Worm (Caenorhabditis elegans) whole organism, L4 larva: ENCODE results near the gene skr-16.

Experiments used
- F44E2.7 ChIP-seq: fragments of 200-800 bp; sonication (Bioruptor generic); IDR thresholded peaks from 2 replicates; pipeline ENCODE4 v2.1.2; 2022; ENCODE audit warnings: missing genetic modification characterization, missing compliant biosample characterization
- T20F7.1 ChIP-seq: fragments of 200-800 bp; sonication (Bioruptor generic); optimal IDR thresholded peaks from 2 replicates; lab custom pipeline; 2018; ENCODE audit warnings: mild to moderate bottlenecking, missing genetic modification characterization, missing compliant biosample characterization
- Y105C5A.15 ChIP-seq: fragments of 200-800 bp; sonication (Bioruptor generic); IDR thresholded peaks from 2 replicates; pipeline ENCODE4 v1.3.6; 2022; ENCODE audit warnings: missing genetic modification characterization, missing compliant biosample characterization
- Y5F2A.4 ChIP-seq: fragments of 200-800 bp; sonication (Bioruptor generic); optimal IDR thresholded peaks from 2 replicates; lab custom pipeline; 2018; ENCODE audit warnings: mild to moderate bottlenecking, missing genetic modification characterization, missing compliant biosample characterization
- Y75B8A.6 ChIP-seq: fragments of 200-800 bp; sonication (Bioruptor generic); IDR thresholded peaks from 2 replicates; pipeline ENCODE4 v1.3.6; 2022; ENCODE audit warnings: missing genetic modification reagents, missing genetic modification characterization, missing compliant biosample characterization
- ZK337.2 ChIP-seq: fragments of 200-800 bp; sonication (Bioruptor generic); IDR thresholded peaks from 2 replicates; pipeline ENCODE4 v1.3.6; 2022; ENCODE audit warnings: missing genetic modification reagents, missing genetic modification characterization, missing compliant biosample characterization
- aha-1 ChIP-seq: fragments of 150-350 bp; peaks from one replicate; lab custom pipeline; 2014; ENCODE audit warnings: missing biosample characterization, missing genetic modification characterization
- aly-2 ChIP-seq: sonication (generic microtip); optimal IDR thresholded peaks from 2 replicates; lab custom pipeline; 2018; ENCODE audit warnings: missing biosample characterization, missing genetic modification characterization
- arid-1 ChIP-seq: fragments of 200-800 bp; sonication (Bioruptor generic); conservative IDR thresholded peaks from 2 replicates; pipeline ENCODE4 v1.3.6; 2022; ENCODE audit warnings: missing genetic modification reagents, missing genetic modification characterization, missing compliant biosample characterization
- ces-1 ChIP-seq: fragments of 150-350 bp; sonication (generic microtip); optimal IDR thresholded peaks from 4 replicates; lab custom pipeline; 2014; ENCODE audit warnings: missing biosample characterization, missing genetic modification reagents, missing genetic modification characterization
- cey-2 ChIP-seq: sonication (generic microtip); optimal IDR thresholded peaks from 3 replicates; lab custom pipeline; 2017; ENCODE audit warnings: missing genetic modification characterization, mild to moderate bottlenecking, missing compliant biosample characterization, antibody characterized with exemption, borderline replicate concordance; ENCODE audit not compliant: insufficient read depth
- daf-19 ChIP-seq: fragments of 200-800 bp; sonication (Bioruptor generic); conservative IDR thresholded peaks from 2 replicates; pipeline ENCODE4 v1.3.6; 2022; ENCODE audit warnings: missing genetic modification characterization, missing compliant biosample characterization
- dmd-6 ChIP-seq: fragments of 200-800 bp; sonication (Bioruptor generic); IDR thresholded peaks from 2 replicates; pipeline ENCODE4 v1.3.6; 2022; ENCODE audit warnings: missing genetic modification reagents, missing genetic modification characterization, missing compliant biosample characterization
- dpl-1 ChIP-seq: fragments of 150-350 bp; optimal IDR thresholded peaks from 2 replicates; lab custom pipeline; 2014; ENCODE audit warnings: missing biosample characterization, missing genetic modification reagents, missing genetic modification characterization
- duxl-1 ChIP-seq: sonication (generic microtip); optimal IDR thresholded peaks from 2 replicates; lab custom pipeline; 2016; ENCODE audit warnings: mild to moderate bottlenecking, missing genetic modification characterization, moderate library complexity, missing compliant biosample characterization; ENCODE audit not compliant: poor library complexity
- fos-1 ChIP-seq: fragments of 150-350 bp; optimal IDR thresholded peaks from 2 replicates; lab custom pipeline; 2014; ENCODE audit warnings: missing biosample characterization, missing genetic modification characterization
- gei-8 ChIP-seq: fragments of 200-800 bp; sonication (Bioruptor generic); optimal IDR thresholded peaks from 2 replicates; lab custom pipeline; 2018; ENCODE audit warnings: mild to moderate bottlenecking, missing genetic modification characterization, missing compliant biosample characterization
- hif-1 ChIP-seq, 2 experiments: sonication (generic microtip); optimal IDR thresholded peaks; 2 replicates each; lab custom pipeline; 2016 to 2017; ENCODE audit warnings: missing compliant biosample characterization in 2 of 2, missing genetic modification characterization in 2 of 2, missing genetic modification reagents in 2 of 2, missing genotype in 2 of 2, mild to moderate bottlenecking in 1 of 2
- lin-15B ChIP-seq: fragments of 150-350 bp; sonication (generic microtip); optimal IDR thresholded peaks from 3 replicates; lab custom pipeline; 2014; ENCODE audit warnings: missing biosample characterization, missing genetic modification characterization
- lir-3 ChIP-seq: sonication (generic microtip); optimal IDR thresholded peaks from 2 replicates; lab custom pipeline; 2016; ENCODE audit warnings: mild to moderate bottlenecking, missing genetic modification characterization, missing compliant biosample characterization
- lsy-2 ChIP-seq, 2 experiments: fragments of 150-350 bp in 1 of 2; sonication (generic microtip) in 1 of 2; optimal IDR thresholded peaks; 2 replicates each; lab custom pipeline; 2014 to 2017; ENCODE audit warnings: missing biosample characterization in 2 of 2, missing genetic modification characterization in 2 of 2
- mdl-1 ChIP-seq, 2 experiments: fragments of 150-350 bp in 1 of 2; sonication (generic microtip) in 1 of 2; optimal IDR thresholded peaks; 2 replicates each; lab custom pipeline; 2014 to 2017; ENCODE audit warnings: missing biosample characterization in 2 of 2, missing genetic modification characterization in 2 of 2
- mep-1 ChIP-seq: fragments of 150-350 bp; sonication (generic microtip); optimal IDR thresholded peaks from 3 replicates; lab custom pipeline; 2014; ENCODE audit warnings: missing biosample characterization, missing genetic modification characterization
- mes-2 ChIP-seq: sonication (generic microtip); optimal IDR thresholded peaks from 2 replicates; lab custom pipeline; 2016; ENCODE audit warnings: missing genotype, mild to moderate bottlenecking, missing genetic modification characterization, missing compliant biosample characterization; ENCODE audit not compliant: poor library complexity, severe bottlenecking
- nhr-10 ChIP-seq: fragments of 150-350 bp; optimal IDR thresholded peaks from 2 replicates; lab custom pipeline; 2014; ENCODE audit warnings: missing biosample characterization, missing genetic modification characterization
- nhr-11 ChIP-seq: fragments of 150-350 bp; optimal IDR thresholded peaks from 2 replicates; lab custom pipeline; 2014; ENCODE audit warnings: missing biosample characterization, missing genetic modification characterization
- nhr-111 ChIP-seq: fragments of 200-800 bp; sonication (Bioruptor generic); optimal IDR thresholded peaks from 2 replicates; lab custom pipeline; 2018; ENCODE audit warnings: mild to moderate bottlenecking, missing genetic modification characterization, missing compliant biosample characterization
- nhr-237 ChIP-seq: sonication (generic microtip); optimal IDR thresholded peaks from 2 replicates; lab custom pipeline; 2017; ENCODE audit warnings: missing biosample characterization, missing genetic modification characterization
- nhr-25 ChIP-seq: sonication (generic microtip); optimal IDR thresholded peaks from 2 replicates; lab custom pipeline; 2017; ENCODE audit warnings: missing genetic modification characterization, mild to moderate bottlenecking, missing compliant biosample characterization, antibody characterized with exemption, moderate library complexity, borderline replicate concordance; ENCODE audit not compliant: insufficient read depth
- nhr-42 ChIP-seq: fragments of 200-800 bp; sonication (Bioruptor generic); IDR thresholded peaks from 2 replicates; pipeline ENCODE4 v1.3.6; 2022; ENCODE audit warnings: missing genetic modification characterization, missing compliant biosample characterization
- nhr-48 ChIP-seq: sonication (generic microtip); optimal IDR thresholded peaks from 2 replicates; lab custom pipeline; 2016; ENCODE audit warnings: mild to moderate bottlenecking, missing genetic modification characterization, missing compliant biosample characterization
- nhr-6 ChIP-seq: fragments of 150-350 bp; optimal IDR thresholded peaks from 2 replicates; lab custom pipeline; 2014; ENCODE audit warnings: missing biosample characterization, missing genetic modification characterization
- php-3 ChIP-seq: fragments of 200-800 bp; sonication (Bioruptor generic); IDR thresholded peaks from 2 replicates; pipeline ENCODE4 v1.3.6; 2022; ENCODE audit warnings: missing genetic modification reagents, missing genetic modification characterization, missing compliant biosample characterization
- pqm-1 ChIP-seq: sonication (generic microtip); optimal IDR thresholded peaks from 2 replicates; lab custom pipeline; 2017; ENCODE audit warnings: missing biosample characterization, missing genetic modification characterization
- saeg-2 ChIP-seq: fragments of 200-800 bp; sonication (Bioruptor generic); IDR thresholded peaks from 2 replicates; pipeline ENCODE4 v1.3.6; 2022; ENCODE audit warnings: missing genetic modification reagents, missing genetic modification characterization, missing compliant biosample characterization
- set-16 ChIP-seq: fragments of 200-800 bp; sonication (Bioruptor generic); IDR thresholded peaks from 2 replicates; pipeline ENCODE4 v1.3.6; 2022; ENCODE audit warnings: missing genetic modification reagents, missing genetic modification characterization, missing compliant biosample characterization
- snpc-1.2 ChIP-seq: fragments of 200-800 bp; sonication (Bioruptor generic); IDR thresholded peaks from 2 replicates; pipeline ENCODE4 v1.3.6; 2022; ENCODE audit warnings: missing genetic modification reagents, missing genetic modification characterization, missing compliant biosample characterization
- snpc-4 ChIP-seq: fragments of 150-350 bp; optimal IDR thresholded peaks from 2 replicates; lab custom pipeline; 2014; ENCODE audit warnings: missing biosample characterization, missing genetic modification characterization
- spr-3 ChIP-seq: fragments of 200-800 bp; sonication (Bioruptor generic); optimal IDR thresholded peaks from 2 replicates; lab custom pipeline; 2018; ENCODE audit warnings: mild to moderate bottlenecking, missing genetic modification characterization, missing compliant biosample characterization
- tra-1 ChIP-seq: fragments of 200-800 bp; sonication (Bioruptor generic); IDR thresholded peaks from 2 replicates; pipeline ENCODE4 v1.3.6; 2022; ENCODE audit warnings: missing genetic modification reagents, missing genetic modification characterization, missing compliant biosample characterization
- unc-130 ChIP-seq: sonication (generic microtip); optimal IDR thresholded peaks from 2 replicates; lab custom pipeline; 2016; ENCODE audit warnings: missing genetic modification reagents, missing genetic modification characterization, missing compliant biosample characterization
- unc-39 ChIP-seq: sonication (generic microtip); optimal IDR thresholded peaks from 2 replicates; lab custom pipeline; 2017; ENCODE audit warnings: missing biosample characterization, missing genetic modification characterization
- unc-62 ChIP-seq, 3 experiments: fragments of 150-350 bp in 1 of 3; sonication (generic microtip); optimal IDR thresholded peaks in 2 of 3; peaks in 1 of 3; 1 replicate in 1 of 3; 2 replicates in 2 of 3; lab custom pipeline; 2014 to 2017; ENCODE audit warnings: missing biosample characterization in 3 of 3, missing genetic modification characterization in 3 of 3, missing genetic modification reagents in 3 of 3, missing genotype in 1 of 3
- zfp-3 ChIP-seq: fragments of 200-800 bp; sonication (Bioruptor generic); conservative IDR thresholded peaks from 2 replicates; pipeline ENCODE4 v1.3.6; 2022; ENCODE audit warnings: missing genetic modification reagents, missing genetic modification characterization, missing compliant biosample characterization
- ztf-11 ChIP-seq: fragments of 150-350 bp; optimal IDR thresholded peaks from 2 replicates; lab custom pipeline; 2014; ENCODE audit warnings: missing biosample characterization, missing genetic modification characterization
- ztf-7 ChIP-seq: fragments of 150-350 bp; optimal IDR thresholded peaks from 2 replicates; lab custom pipeline; 2014; ENCODE audit warnings: missing biosample characterization, missing genetic modification characterization

skr-16 gene

DNA sequence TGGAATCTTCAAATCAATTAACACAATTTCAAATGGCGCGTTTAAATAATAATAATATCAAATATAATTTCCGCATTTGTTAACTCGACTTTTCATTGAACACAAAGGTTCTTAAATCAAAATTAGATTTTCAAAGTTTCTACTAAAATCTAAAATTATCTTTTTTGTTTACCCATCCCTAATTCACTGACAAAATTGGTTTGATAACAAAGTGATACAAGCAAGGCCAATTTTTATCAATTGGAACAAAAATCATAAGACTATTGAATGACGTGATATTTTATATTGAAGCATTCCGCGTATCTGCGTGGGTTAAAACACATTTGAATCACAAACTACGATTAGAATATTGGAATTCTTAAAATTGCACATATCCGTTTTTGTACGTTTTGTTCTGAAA, 21.9 kb downstream of the skr-16 start (continued):
- TF ChIP-seq mep-1, result no peak
- TF ChIP-seq hif-1 (tag; optimal IDR thresholded peaks at IDR 0.05; lab: Kevin White, UChicago), result no peak
- no peak for TF ChIP-seq F44E2.7
- TF ChIP-seq daf-19 (GFP tag; lab: Robert Waterston, UW), result no peak
- TF ChIP-seq snpc-1.2 (GFP tag; lab: Robert Waterston, UW), result no peak
- no peak for TF ChIP-seq lir-3 (tag; lab: Kevin White, UChicago)
- peak; percentile 63 for TF ChIP-seq T20F7.1 (GFP tag; lab: Kevin White, UChicago)
- TF ChIP-seq nhr-6 (tag; lab: Kevin White, UChicago), result no peak
- no peak for TF ChIP-seq saeg-2 (GFP tag; lab: Robert Waterston, UW)
- no peak for TF ChIP-seq tra-1
- no peak for TF ChIP-seq Y75B8A.6 (GFP tag; lab: Robert Waterston, UW)
- TF ChIP-seq duxl-1, result no peak
- TF ChIP-seq set-16 (GFP tag; lab: Robert Waterston, UW), result no peak
- TF ChIP-seq arid-1 (GFP tag; lab: Robert Waterston, UW), result no peak
- TF ChIP-seq pqm-1 (tag; lab: Kevin White, UChicago), result peak; percentile 93
- no peak for TF ChIP-seq ZK337.2
- no peak for TF ChIP-seq ztf-7 (tag; lab: Kevin White, UChicago)
- no peak for TF ChIP-seq dpl-1 (GFP tag; lab: Kevin White, UChicago)
- peak in 1 of 2 experiments; percentile 28 for TF ChIP-seq unc-62 (GFP tag; optimal IDR thresholded peaks at IDR 0.05 in 1 of 2; lab: Kevin White, UChicago)
- no peak for TF ChIP-seq unc-62 (tag; optimal IDR thresholded peaks at IDR 0.05; lab: Kevin White, UChicago)
- TF ChIP-seq snpc-4 (tag; lab: Kevin White, UChicago), result no peak
- TF ChIP-seq fos-1 (tag; lab: Kevin White, UChicago), result no peak
- no peak for TF ChIP-seq Y5F2A.4 (GFP tag; lab: Kevin White, UChicago)
- TF ChIP-seq mes-2, result no peak
- TF ChIP-seq unc-130 (GFP tag; lab: Kevin White, UChicago), result no peak
- no peak for TF ChIP-seq lin-15B
- no peak for TF ChIP-seq spr-3 (GFP tag; lab: Kevin White, UChicago)
- no peak for TF ChIP-seq ztf-11 (tag; lab: Kevin White, UChicago)
- no peak for TF ChIP-seq lsy-2 (tag; optimal IDR thresholded peaks at IDR 0.05; lab: Kevin White, UChicago)
- peak; percentile 89 for TF ChIP-seq dmd-6
- peak; percentile 72 for TF ChIP-seq nhr-48 (tag; lab: Kevin White, UChicago)
- TF ChIP-seq aly-2 (tag; lab: Kevin White, UChicago), result no peak
- TF ChIP-seq ces-1 (GFP tag; lab: Kevin White, UChicago), result no peak
- TF ChIP-seq, all 104 proteins: peak for 14

ce11 chrIV:7191745-7192144, 23.2 kb downstream of the skr-16 start, which contains the start of gene R13A1.5:
Gene R13A1.5 (minus strand): TSS chrIV:7191845.
- no peak for TF ChIP-seq saeg-2 (GFP tag; lab: Robert Waterston, UW)
- no peak for TF ChIP-seq nhr-11 (tag; lab: Kevin White, UChicago)
- no peak for TF ChIP-seq nhr-10
- TF ChIP-seq ces-1 (GFP tag; lab: Kevin White, UChicago), result no peak
- TF ChIP-seq aha-1, result no peak
- TF ChIP-seq mes-2, result no peak
- TF ChIP-seq unc-39, result no peak
- TF ChIP-seq unc-130 (GFP tag; lab: Kevin White, UChicago), result no peak
- no peak for TF ChIP-seq mdl-1 (tag; optimal IDR thresholded peaks at IDR 0.05; lab: Kevin White, UChicago)
- no peak for TF ChIP-seq Y105C5A.15 (GFP tag; lab: Robert Waterston, UW)
- no peak for TF ChIP-seq nhr-48 (tag; lab: Kevin White, UChicago)

DNA sequence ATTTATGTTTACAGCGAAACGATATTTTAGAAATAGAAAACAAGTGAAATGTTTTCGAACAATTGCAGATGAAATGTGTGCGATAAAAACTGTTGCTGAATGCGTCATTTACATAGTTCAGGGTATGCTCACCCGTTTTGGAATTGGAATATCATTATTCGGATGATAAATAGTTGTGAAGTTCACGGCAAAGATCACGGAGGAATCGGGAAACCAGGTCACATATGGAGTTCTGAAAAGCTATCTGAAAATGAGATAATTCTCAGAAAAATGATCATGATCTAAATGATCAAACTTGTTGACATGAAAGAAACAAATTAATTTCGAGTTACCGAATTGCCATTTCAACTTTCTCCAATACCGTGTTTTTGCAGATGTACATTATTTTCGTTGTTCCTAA, 27.2 kb downstream of the skr-16 start, which contains the start of gene best-16:
best-16 (minus strand) TSS at position 101 of the 400 bp plus-strand sequence.
- TF ChIP-seq nhr-42 (no peak), php-3 (GFP tag; lab: Robert Waterston, UW) (no peak), hif-1 (tag; optimal IDR thresholded peaks at IDR 0.05; lab: Kevin White, UChicago) (no peak), nhr-237 (tag; lab: Kevin White, UChicago) (no peak), unc-130 (GFP tag; lab: Kevin White, UChicago) (no peak), nhr-25 (tag; lab: Kevin White, UChicago) (no peak), zfp-3 (GFP tag; lab: Robert Waterston, UW) (no peak), gei-8 (GFP tag; lab: Kevin White, UChicago) (no peak), cey-2 (tag; lab: Kevin White, UChicago) (no peak), lsy-2 (tag; optimal IDR thresholded peaks at IDR 0.05; lab: Kevin White, UChicago) (no peak), nhr-111 (GFP tag; lab: Kevin White, UChicago) (no peak)
- TF ChIP-seq, all 104 proteins: peak for 0
